Fruit fly (Drosophila melanogaster): Measurements from ENCODE around the gene Nepl19.

The Nepl19 gene

dm6 chr3R:28904816-28905435 is 25.0 kb upstream of the Nepl19 start (continued):
- TF ChIP-seq CG4424 (GFP tag; optimal IDR thresholded peaks at IDR 0.05) = peak; percentile 48
- TF ChIP-seq eyg (GFP tag; optimal IDR thresholded peaks at IDR 0.05) = peak; percentile 61
- TF ChIP-seq CG16815 (GFP tag; optimal IDR thresholded peaks at IDR 0.05) = peak; percentile 40
- TF ChIP-seq NfI (GFP tag; optimal IDR thresholded peaks at IDR 0.05) = peak; percentile 85
- TF ChIP-seq amos (GFP tag; IDR thresholded peaks at IDR 0.05; ENCODE audit: partially characterized antibody) = no peak
- peak; percentile 91 for TF ChIP-seq CG14441 (GFP tag; IDR thresholded peaks at IDR 0.05)
- TF ChIP-seq CG12391 (tag; optimal IDR thresholded peaks at IDR 0.05) = peak; percentile 68
- TF ChIP-seq Rfx (GFP tag; IDR thresholded peaks at IDR 0.05) = peak; percentile 94
- TF ChIP-seq pros (GFP tag; optimal IDR thresholded peaks at IDR 0.05) = no peak
- no peak for TF ChIP-seq zen2 (GFP tag; IDR thresholded peaks at IDR 0.05; ENCODE audit: partially characterized antibody)
- peak; percentile 75 for TF ChIP-seq Atf-2 (GFP tag; optimal IDR thresholded peaks at IDR 0.05)
- no peak for TF ChIP-seq crol (GFP tag; IDR thresholded peaks at IDR 0.05)
- no peak for TF ChIP-seq CG7745 (tag; optimal IDR thresholded peaks at IDR 0.05)
- TF ChIP-seq CG6689 (GFP tag; IDR thresholded peaks at IDR 0.05) = peak; percentile 86
- TF ChIP-seq ems (GFP tag; optimal IDR thresholded peaks at IDR 0.05) = peak; percentile 58
- peak; percentile 73 for TF ChIP-seq CG11398 (GFP tag; optimal IDR thresholded peaks at IDR 0.05)
- peak; percentile 50; the same call in 2 of the 3 replicates for TF ChIP-seq CG17361 (GFP tag; IDR thresholded peaks at IDR 0.05)
- no peak; the same call in 1 of the 2 replicates for TF ChIP-seq Adf1 (GFP tag; IDR thresholded peaks at IDR 0.05)
- TF ChIP-seq z (GFP tag; IDR thresholded peaks at IDR 0.05) = no peak
- TF ChIP-seq TFAM (GFP tag; optimal IDR thresholded peaks at IDR 0.05) = no peak
- no peak for TF ChIP-seq CG2199 (GFP tag; IDR thresholded peaks at IDR 0.05)
- TF ChIP-seq gce (GFP tag; IDR thresholded peaks at IDR 0.05) = peak; percentile 65; the same call in 1 of the 3 replicates
- TF ChIP-seq CG32532 (GFP tag; IDR thresholded peaks at IDR 0.05) = peak; percentile 93
- peak; percentile 79 for TF ChIP-seq CG31224 (GFP tag; IDR thresholded peaks at IDR 0.05)
- peak; percentile 60 for TF ChIP-seq E2f2 (GFP tag; IDR thresholded peaks at IDR 0.05)
- TF ChIP-seq CG4617 (GFP tag; optimal IDR thresholded peaks at IDR 0.05; ENCODE audit: borderline replicate concordance) = peak; percentile 48
- TF ChIP-seq twi (tag; optimal IDR thresholded peaks at IDR 0.05) = peak; percentile 43
- no peak for TF ChIP-seq Gsc (GFP tag; IDR thresholded peaks at IDR 0.05)
- TF ChIP-seq CG9727 (GFP tag; optimal IDR thresholded peaks at IDR 0.05) = peak; percentile 47
- TF ChIP-seq CG12744 (GFP tag; optimal IDR thresholded peaks at IDR 0.05) = peak; percentile 60
- no peak; the same call in 2 of the 3 replicates for TF ChIP-seq croc (GFP tag; conservative IDR thresholded peaks at IDR 0.05)
- peak; percentile 66 for TF ChIP-seq dati (GFP tag; IDR thresholded peaks at IDR 0.05)
- TF ChIP-seq HLH3B (GFP tag; IDR thresholded peaks at IDR 0.05) = peak; percentile 84
- TF ChIP-seq CG5180 (GFP tag; optimal IDR thresholded peaks at IDR 0.05) = no peak
- no peak for TF ChIP-seq h (optimal IDR thresholded peaks at IDR 0.05)
- no peak for TF ChIP-seq Elba2 (GFP tag; optimal IDR thresholded peaks at IDR 0.05)
- TF ChIP-seq CG6854 (GFP tag; optimal IDR thresholded peaks at IDR 0.05) = peak; percentile 31
- peak; percentile 76 for TF ChIP-seq jumu (GFP tag; optimal IDR thresholded peaks at IDR 0.05)
- peak; percentile 32 for TF ChIP-seq Ets97D (GFP tag; optimal IDR thresholded peaks at IDR 0.05)
- TF ChIP-seq fu2 (GFP tag; optimal IDR thresholded peaks at IDR 0.05) = peak; percentile 66
- TF ChIP-seq Rx (GFP tag; IDR thresholded peaks at IDR 0.05) = peak; percentile 76
- TF ChIP-seq Hand (GFP tag; optimal IDR thresholded peaks at IDR 0.05) = peak; percentile 17
- TF ChIP-seq CG30403 (GFP tag; optimal IDR thresholded peaks at IDR 0.05) = peak; percentile 79
- TF ChIP-seq crp (GFP tag; optimal IDR thresholded peaks at IDR 0.05) = no peak
- TF ChIP-seq grn (GFP tag; optimal IDR thresholded peaks at IDR 0.05) = no peak
- no peak for TF ChIP-seq Dp (GFP tag; optimal IDR thresholded peaks at IDR 0.05)
- peak; percentile 91 for TF ChIP-seq dysf (GFP tag; IDR thresholded peaks at IDR 0.05)
- peak; percentile 70 for TF ChIP-seq Chrac-16 (GFP tag; optimal IDR thresholded peaks at IDR 0.05)
- no peak for TF ChIP-seq Scr (GFP tag; IDR thresholded peaks at IDR 0.05; ENCODE audit: partially characterized antibody)
- peak; percentile 86 for TF ChIP-seq row (GFP tag; IDR thresholded peaks at IDR 0.05)
- peak; percentile 73 for TF ChIP-seq az2 (GFP tag; optimal IDR thresholded peaks at IDR 0.05)

Measured in whole organism, embryonic.